Fruit fly (Drosophila melanogaster): Measurements from ENCODE around the gene CG15579.
"Not testable (repeated sequence)": the region's sequence is repeated elsewhere in the genome, so short reads cannot be mapped to it uniquely, and the experiment has no call there.

CG15579 gene

DNA sequence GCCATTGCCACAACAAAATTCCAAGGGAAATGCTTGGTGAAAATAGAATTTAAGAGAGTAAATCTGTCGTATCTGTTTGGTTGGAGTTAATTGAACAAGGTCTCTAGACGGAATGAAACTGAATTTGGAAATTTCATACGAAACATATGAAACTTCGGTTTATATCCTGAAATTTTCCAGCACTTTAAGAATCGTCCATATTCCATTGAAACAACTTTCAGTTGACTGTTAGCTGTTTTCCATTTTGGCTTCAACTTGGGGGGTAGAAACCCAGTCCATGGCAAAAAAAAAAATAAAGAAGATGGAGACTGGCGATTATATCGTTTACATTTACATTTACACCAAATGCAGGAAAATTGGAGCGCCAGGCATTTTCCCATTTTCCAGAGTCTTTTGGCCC lies at the start of gene CG15579:
CG15579 (minus strand) TSS at position 101 of the 400 bp plus-strand sequence.
- TF ChIP-seq noc (tag; optimal IDR thresholded peaks at IDR 0.05) = no peak

DNA sequence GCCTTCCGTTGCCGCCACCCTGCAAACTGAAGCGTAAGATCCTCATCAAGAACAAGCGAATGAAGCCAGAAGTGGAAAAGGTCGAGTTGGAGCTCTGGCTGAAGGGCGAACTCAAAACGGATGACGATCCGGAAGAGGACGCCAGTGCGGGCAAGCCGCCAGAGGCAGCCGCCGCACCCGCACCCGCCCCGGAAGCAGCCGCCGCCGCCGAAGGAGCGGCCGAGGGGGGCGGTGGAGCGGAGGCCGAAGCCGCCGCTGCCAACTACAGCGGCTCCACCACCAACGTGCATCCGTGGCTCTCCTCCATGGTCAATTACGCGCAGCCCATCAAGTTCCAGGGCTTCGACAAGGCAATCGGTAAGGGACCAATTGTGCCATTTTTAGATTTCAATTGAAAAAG lies 46.9 kb upstream of the CG15579 start:
- no peak for TF ChIP-seq noc (tag; optimal IDR thresholded peaks at IDR 0.05)

DNA sequence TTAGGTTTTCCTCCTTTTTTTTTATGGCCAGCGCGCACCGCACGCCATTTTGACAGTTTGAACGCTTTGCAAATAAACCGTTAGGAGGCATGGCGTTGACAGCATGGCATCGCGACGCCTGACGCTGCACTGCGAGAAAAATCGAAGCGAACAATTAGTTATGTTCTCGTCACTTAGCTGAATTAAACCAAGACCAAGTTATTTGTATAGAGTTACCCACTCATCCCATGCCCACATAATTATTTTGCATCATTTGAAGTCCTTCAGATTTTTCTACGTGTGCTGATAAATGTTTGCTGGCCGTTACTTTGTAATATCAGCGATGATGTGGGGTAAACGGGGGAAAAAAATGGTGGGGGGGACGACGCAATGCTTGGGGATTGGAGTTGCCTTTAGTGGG lies 18.2 kb upstream of the CG15579 start:
- TF ChIP-seq noc (tag; optimal IDR thresholded peaks at IDR 0.05) = no peak

DNA sequence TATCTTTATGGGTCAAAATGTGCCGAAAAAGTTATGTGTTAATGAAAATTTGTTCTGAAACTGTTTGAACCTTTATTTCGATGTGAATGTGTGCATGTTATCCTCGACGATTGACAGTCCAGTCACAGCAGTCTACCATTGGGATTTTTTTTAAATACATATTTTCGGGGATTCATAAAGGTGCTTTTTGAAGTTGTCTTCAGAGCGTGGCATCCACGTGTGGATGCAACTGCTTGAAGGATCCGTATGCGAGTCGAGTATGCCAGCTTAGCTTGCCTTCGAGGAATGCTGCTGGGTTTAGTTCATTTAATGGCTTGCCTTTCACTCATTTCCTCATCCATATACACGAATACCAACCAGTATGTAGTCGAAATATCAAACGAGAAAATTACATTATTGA lies 17.8 kb upstream of the CG15579 start, which contains the start of gene CG12693:
CG12693 (minus strand) TSS at position 101 of the 400 bp plus-strand sequence.
- no peak for TF ChIP-seq noc (tag; optimal IDR thresholded peaks at IDR 0.05)

DNA sequence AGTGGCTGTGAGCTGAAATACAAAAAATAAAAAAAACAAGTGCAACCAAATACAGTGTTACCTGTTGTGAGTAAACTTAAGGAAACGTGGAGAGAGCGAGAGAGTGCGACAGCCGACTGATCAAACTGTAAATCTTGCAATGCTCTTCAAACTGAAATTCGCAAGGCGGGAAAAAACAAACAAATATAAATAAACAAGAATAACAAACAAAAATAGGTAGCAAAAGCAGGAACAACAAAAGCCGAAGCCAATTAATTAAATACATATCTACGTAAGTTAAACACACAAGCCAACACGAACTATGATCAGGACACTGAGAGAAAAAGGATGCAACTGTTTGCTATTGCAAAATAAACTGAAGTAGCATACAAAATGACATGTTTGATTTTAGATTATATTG lies 13.7 kb upstream of the CG15579 start:
- TF ChIP-seq noc (tag; optimal IDR thresholded peaks at IDR 0.05) = no peak

DNA sequence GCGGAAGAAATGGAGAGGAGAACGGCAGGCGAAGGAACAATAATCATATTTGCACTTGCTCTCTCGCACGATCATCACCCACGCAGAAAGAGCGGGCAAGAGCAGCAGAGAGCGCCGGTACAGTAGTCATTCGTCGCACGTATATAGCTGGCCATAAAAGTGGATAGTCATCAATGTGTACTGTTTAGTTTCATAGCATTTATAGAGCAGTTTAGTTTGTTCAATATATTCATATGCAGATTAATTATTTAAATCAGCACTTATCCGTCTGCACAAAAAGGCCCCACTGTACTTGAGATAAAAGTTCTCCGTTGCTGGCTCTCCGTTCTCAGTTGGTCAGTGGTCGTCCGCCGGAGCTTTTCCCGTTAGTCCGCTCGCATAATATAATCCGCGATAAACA lies 13.2 kb upstream of the CG15579 start:
- peak; percentile 100 for TF ChIP-seq noc (tag; optimal IDR thresholded peaks at IDR 0.05)

DNA sequence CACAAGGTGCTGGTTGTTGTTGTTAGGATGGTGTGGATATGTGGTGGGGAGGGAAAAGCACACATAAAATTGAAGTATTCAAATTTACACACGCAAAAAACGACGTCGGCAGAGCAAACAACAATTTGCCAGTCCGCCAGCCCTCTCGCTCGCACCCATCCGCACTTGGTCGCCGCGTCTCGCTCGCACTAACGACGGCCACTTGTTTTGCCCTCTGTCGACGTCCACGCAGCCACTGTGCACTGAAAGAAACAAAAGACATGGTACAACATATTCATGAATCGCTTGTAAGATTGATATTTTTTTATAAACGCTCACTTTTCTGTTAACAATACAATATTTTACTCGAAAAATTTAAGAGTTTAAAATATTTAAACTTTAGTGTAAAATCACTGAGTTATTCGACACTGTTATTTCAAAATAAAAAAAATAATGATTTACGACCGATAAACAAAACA lies 12.3 kb upstream of the CG15579 start:
- peak; percentile 85 for TF ChIP-seq noc (tag; optimal IDR thresholded peaks at IDR 0.05)

DNA sequence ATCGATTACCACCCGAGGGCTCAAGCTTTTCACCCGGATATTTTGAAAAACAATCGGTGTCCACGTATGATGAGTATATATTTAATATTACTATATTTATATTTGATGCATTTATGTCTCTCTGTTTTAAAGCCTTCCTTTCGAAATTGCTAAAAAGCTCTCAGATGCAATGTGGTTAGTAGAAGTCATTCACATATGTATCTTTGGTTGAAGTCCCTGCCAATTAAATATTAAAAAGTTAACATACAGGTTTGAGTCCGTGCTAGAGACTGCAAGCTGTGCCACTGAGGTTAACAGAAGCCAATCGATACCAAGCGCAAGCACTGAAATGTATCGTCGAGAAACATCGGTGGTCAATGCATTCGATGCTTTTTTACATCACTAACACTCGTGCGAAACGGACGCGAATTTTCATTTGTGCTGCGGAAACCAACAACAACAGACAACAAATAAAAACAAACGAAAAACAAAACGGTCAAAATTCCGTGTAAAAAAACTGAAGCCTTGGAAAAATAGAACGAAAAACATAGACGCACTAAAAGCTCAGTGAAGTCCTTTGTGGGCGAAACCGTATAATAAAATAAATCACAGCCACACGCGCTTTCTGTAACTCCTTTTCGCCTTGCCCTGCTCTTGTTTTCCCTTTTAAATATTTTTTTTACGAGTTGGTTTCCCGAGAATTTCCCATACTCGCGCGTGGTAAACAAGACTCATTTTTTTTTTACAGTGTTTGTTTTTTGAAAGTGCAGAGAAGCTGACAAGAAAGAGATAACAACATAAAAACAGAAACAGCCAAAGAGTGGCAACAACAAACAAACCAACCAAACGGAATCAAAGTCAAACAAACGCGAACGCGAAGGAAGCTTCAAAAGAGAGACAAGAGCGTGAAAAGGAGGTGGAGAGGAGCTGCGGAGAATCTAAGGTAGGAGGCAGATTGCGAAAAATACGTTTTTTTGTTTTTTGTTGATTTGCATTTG lies 10.9 kb upstream of the CG15579 start, which contains the start of gene norpA:
norpA (plus strand) TSS at position 393 of the 977 bp plus-strand sequence.
- TF ChIP-seq noc (tag; optimal IDR thresholded peaks at IDR 0.05) = peak; percentile 1

DNA sequence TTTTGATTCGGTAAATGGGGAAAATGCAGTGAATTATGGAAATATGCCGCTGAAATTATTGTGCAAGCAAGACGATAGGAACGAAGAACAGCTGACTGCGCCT lies 10.4 kb upstream of the CG15579 start, which contains the start of gene mRpL33:
mRpL33 (minus strand) TSS at position 101 of the 103 bp plus-strand sequence.
- TF ChIP-seq noc (tag; optimal IDR thresholded peaks at IDR 0.05) = no peak

DNA sequence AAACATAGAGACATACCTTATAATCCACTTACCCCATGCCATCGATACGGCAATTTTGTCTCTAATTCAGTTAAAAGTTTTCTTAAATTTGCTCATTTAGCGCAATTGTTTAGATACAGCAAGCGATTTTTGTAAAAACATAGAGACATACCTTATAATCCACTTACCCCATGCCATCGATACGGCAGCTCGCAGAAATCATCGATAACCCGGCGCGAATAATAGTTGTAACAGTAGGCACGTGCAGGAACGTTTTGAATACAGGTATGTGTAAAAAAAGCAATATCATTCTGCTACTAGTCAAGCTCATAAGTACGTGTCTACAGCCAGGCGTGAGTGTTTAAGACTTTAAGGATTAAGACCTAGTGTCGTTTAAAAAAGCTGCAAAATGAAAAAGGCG lies 7.6 kb upstream of the CG15579 start, which contains the start of gene NO66:
NO66 (plus strand) TSS at position 199 of the 400 bp plus-strand sequence.
- TF ChIP-seq noc (tag; optimal IDR thresholded peaks at IDR 0.05) = not testable (repeated sequence)

DNA sequence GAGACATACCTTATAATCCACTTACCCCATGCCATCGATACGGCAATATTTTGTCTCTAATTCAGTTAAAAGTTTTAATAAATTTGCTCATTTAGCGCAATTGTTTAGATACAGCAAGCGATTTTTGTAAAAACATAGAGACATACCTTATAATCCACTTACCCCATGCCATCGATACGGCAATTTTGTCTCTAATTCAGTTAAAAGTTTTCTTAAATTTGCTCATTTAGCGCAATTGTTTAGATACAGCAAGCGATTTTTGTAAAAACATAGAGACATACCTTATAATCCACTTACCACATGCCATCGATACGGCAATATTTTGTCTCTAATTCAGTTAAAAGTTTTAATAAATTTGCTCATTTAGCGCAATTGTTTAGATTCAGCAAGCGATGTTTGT lies 7.1 kb upstream of the CG15579 start, which contains the start of gene mei-9:
mei-9 (minus strand) TSS at position 101 of the 400 bp plus-strand sequence.
- not testable (repeated sequence) for TF ChIP-seq noc (tag; optimal IDR thresholded peaks at IDR 0.05)

DNA sequence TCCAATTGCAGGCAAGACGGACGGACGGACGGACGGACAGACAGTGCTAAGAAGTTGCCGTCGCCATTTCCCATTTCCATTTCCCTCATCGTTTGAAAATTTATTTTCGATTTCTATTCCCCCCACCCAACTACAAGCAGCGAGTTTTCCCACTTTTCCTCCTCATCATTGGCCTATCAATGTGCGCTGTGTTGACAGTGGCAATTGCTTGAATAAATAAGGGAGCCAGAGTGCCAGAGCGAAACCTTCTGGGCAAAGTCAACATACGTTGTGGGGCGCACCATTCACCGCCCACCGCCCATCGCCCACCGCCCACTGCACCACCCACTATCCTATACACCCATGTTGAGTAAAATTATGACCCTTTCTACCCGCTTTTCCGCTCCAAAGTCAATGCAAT lies 5.6 kb downstream of the CG15579 start:
- no peak for TF ChIP-seq noc (tag; optimal IDR thresholded peaks at IDR 0.05)

DNA sequence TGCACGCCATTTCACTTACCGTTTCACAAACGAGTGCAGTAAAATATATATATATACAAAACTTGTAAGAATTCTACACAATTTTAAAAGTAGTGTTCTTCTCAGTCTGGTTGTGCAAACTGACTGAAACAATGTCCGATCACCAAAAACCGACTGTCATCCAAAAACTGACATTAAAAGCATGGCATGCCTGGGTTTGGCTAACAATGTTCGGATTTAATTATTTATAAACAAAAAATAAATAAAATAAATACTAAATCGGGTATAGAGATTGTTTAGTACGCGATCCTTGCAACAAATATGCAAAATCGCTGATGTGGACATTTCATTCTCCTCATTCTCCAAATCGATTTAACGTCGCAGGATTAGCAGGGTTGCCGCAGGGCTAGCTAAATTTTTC lies 9.4 kb downstream of the CG15579 start, which contains the start of gene CG12692:
CG12692 (minus strand) TSS at position 101 of the 400 bp plus-strand sequence.
- no peak for TF ChIP-seq noc (tag; optimal IDR thresholded peaks at IDR 0.05)

DNA sequence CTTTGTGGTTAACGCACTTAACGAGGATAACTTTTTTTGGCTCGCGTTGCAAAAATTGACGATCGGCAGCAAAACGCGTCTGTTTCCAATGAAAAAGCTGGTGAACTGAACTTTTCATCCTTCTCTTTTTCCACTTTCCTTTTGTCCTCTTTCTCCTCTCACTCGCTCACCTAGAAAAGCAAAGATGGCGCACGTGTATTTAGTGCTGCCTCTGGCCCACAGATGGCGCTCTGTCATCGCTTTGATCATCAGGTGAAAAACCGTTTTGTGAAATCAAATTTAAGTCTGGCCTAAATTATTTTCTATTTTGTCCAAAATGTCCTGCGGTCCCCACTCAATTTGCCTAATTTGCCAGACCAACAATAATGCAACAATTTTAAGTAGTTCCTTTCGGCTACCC lies 18.2 kb downstream of the CG15579 start:
- no peak for TF ChIP-seq noc (tag; optimal IDR thresholded peaks at IDR 0.05)

DNA sequence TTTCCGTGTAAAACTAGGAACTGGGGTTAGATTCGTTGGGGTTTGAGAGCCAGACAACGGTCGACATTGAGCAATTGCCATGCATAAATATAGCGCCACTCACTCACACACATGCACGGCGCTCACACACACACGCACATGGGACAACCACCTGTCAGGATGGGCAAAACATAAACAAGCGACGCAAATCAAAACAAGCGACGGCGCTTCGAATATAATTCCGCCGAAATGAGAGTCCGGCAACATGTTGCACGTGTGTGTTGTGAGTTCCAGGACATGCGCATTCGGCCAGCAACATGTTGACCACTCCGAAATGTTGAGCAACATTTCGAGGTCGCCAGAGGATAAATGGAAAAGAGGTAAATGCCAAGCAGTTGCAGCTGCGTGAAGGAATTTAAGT lies 30.8 kb downstream of the CG15579 start:
- TF ChIP-seq noc (tag; optimal IDR thresholded peaks at IDR 0.05) = no peak

DNA sequence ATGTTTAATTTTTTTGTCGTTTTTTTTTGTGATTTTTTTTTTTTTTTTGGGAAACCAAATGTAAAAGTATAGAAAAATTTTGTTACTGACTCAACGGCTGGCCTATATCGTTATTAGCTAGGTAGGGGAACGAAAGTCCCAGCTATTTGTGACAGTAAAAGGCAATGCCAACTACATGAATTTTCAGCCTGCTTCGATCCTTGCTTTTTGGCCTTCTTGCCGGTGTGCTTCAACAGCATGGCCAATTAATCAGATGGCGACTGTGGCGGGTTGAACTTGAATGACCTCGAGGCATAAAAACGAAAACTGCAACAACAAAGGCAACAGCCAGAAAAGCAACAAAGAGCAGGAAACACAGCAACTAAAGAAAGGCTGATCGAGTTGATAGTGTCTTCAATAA lies 33.7 kb downstream of the CG15579 start, which contains the start of gene CG15578:
CG15578 (minus strand) TSS at position 101 of the 400 bp plus-strand sequence.
- no peak for TF ChIP-seq noc (tag; optimal IDR thresholded peaks at IDR 0.05)

DNA sequence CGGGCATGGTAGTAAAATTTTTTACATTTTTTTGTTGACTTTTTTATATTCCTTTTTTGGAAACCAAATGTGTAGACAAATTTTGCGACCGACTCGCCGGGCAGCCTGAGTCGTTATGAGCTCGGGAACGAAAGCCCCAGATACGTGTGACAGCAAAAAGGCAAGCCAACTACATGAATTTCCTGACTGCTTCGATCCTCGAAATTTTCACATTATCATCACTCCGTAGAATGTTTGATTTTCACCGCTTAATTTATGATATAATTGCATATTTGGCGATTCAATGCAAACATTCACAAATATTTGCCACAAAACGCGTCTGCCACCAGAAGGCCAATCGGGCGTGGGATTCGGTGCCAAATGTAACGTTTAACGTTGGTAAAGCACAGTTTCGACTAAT lies 34.7 kb downstream of the CG15579 start, which contains the start of gene CG15577:
CG15577 (minus strand) TSS at position 101 of the 400 bp plus-strand sequence.
- no peak for TF ChIP-seq noc (tag; optimal IDR thresholded peaks at IDR 0.05)

Data from whole organism, larva.